Fruit fly (Drosophila melanogaster) whole organism, embryonic: ENCODE measurements around the gene Nup160.

Experiments
- Aef1 ChIP-seq: fragments of 200-800 bp; sonication (Bioruptor generic); IDR thresholded peaks from 3 replicates; pipeline ENCODE4 v1.3.6; 2022; ENCODE audit warnings: missing biosample characterization, missing genetic modification characterization
- Antp ChIP-seq: fragments of 200-800 bp; sonication (Bioruptor generic); optimal IDR thresholded peaks from 3 replicates; lab custom pipeline; 2016; ENCODE audit warnings: missing biosample characterization, missing genetic modification characterization
- CG10321 ChIP-seq: fragments of 200-800 bp; sonication (Bioruptor generic); IDR thresholded peaks from 2 replicates; pipeline ENCODE4 v1.3.6; 2022; ENCODE audit warnings: missing biosample characterization, missing genetic modification characterization
- CG12744 ChIP-seq: fragments of 200-800 bp; sonication (Bioruptor generic); optimal IDR thresholded peaks from 2 replicates; lab custom pipeline; 2016; ENCODE audit warnings: missing biosample characterization, missing genetic modification characterization
- CG14014 ChIP-seq: fragments of 200-800 bp; sonication (Bioruptor generic); IDR thresholded peaks from 2 replicates; pipeline ENCODE4 v1.3.6; 2022; ENCODE audit warnings: missing biosample characterization, missing genetic modification characterization
- CG14050 ChIP-seq: fragments of 200-800 bp; sonication (Bioruptor generic); IDR thresholded peaks from 3 replicates; pipeline ENCODE4 v1.3.6; 2022; ENCODE audit warnings: missing biosample characterization, missing genetic modification characterization
- CG1602 ChIP-seq: fragments of 200-800 bp; sonication (Bioruptor generic); optimal IDR thresholded peaks from 3 replicates; lab custom pipeline; 2016; ENCODE audit warnings: missing biosample characterization, missing genetic modification characterization
- CG16813 ChIP-seq: fragments of 200-800 bp; sonication (Bioruptor generic); IDR thresholded peaks from 3 replicates; pipeline ENCODE4 v1.3.6; 2022; ENCODE audit warnings: missing biosample characterization, missing genetic modification characterization; ENCODE audit not compliant: partially characterized antibody
- CG17568 ChIP-seq: fragments of 200-800 bp; sonication (Bioruptor generic); optimal IDR thresholded peaks from 2 replicates; lab custom pipeline; 2018; ENCODE audit warnings: missing biosample characterization, mild to moderate bottlenecking, missing genetic modification characterization, moderate library complexity
- CG2199 ChIP-seq: fragments of 200-800 bp; sonication (Bioruptor generic); IDR thresholded peaks from 3 replicates; pipeline ENCODE4 v1.3.6; 2022; ENCODE audit warnings: missing biosample characterization, missing genetic modification characterization
- CG2712 ChIP-seq: fragments of 200-800 bp; optimal IDR thresholded peaks from 3 replicates; lab custom pipeline; 2019; ENCODE audit warnings: missing biosample characterization, mild to moderate bottlenecking, missing genetic modification characterization, moderate library complexity
- CG2889 ChIP-seq: fragments of 200-800 bp; sonication (Bioruptor generic); IDR thresholded peaks from 3 replicates; pipeline ENCODE4 v1.3.6; 2022; ENCODE audit warnings: missing biosample characterization, missing genetic modification characterization
- CG32532 ChIP-seq: fragments of 200-800 bp; sonication (Bioruptor generic); IDR thresholded peaks from 2 replicates; pipeline ENCODE4 v1.3.6; 2022; ENCODE audit warnings: missing biosample characterization, missing genetic modification characterization
- CG3838 ChIP-seq: fragments of 200-800 bp; sonication (Bioruptor generic); optimal IDR thresholded peaks from 3 replicates; lab custom pipeline; 2016; ENCODE audit warnings: missing biosample characterization, missing genetic modification characterization
- CG4360 ChIP-seq: fragments of 200-800 bp; sonication (Bioruptor generic); IDR thresholded peaks from 2 replicates; pipeline ENCODE4 v1.3.6; 2022; ENCODE audit warnings: missing biosample characterization, missing genetic modification characterization
- CG7372 ChIP-seq: fragments of 200-800 bp; sonication (Bioruptor generic); IDR thresholded peaks from 2 replicates; pipeline ENCODE4 v1.3.6; 2022; ENCODE audit warnings: missing biosample characterization, missing genetic modification characterization
- CG7745 ChIP-seq: fragments of 200-800 bp; sonication (Bioruptor generic); optimal IDR thresholded peaks from 2 replicates; lab custom pipeline; 2018; ENCODE audit warnings: missing biosample characterization, mild to moderate bottlenecking, missing genetic modification characterization, moderate library complexity
- CG8478 ChIP-seq: fragments of >200 bp; optimal IDR thresholded peaks from 2 replicates; lab custom pipeline; 2018
- CG9609 ChIP-seq: fragments of 200-800 bp; sonication (Bioruptor generic); optimal IDR thresholded peaks from 3 replicates; lab custom pipeline; 2016; ENCODE audit warnings: missing biosample characterization, missing genetic modification characterization
- CTCF ChIP-seq: fragments of 200-800 bp; sonication (Bioruptor generic); optimal IDR thresholded peaks from 2 replicates; lab custom pipeline; 2017; ENCODE audit warnings: missing biosample characterization, mild to moderate bottlenecking, missing genetic modification characterization, moderate library complexity
- Deaf1 ChIP-seq: fragments of 200-800 bp; optimal IDR thresholded peaks from 3 replicates; lab custom pipeline; 2019; ENCODE audit warnings: missing biosample characterization, mild to moderate bottlenecking, missing genetic modification characterization, moderate library complexity
- Ets65A ChIP-seq: fragments of 200-800 bp; sonication (Bioruptor generic); peaks from one replicate; lab custom pipeline; 2016; ENCODE audit warnings: missing biosample characterization, missing genetic modification characterization
- Fer3 ChIP-seq: fragments of 200-800 bp; sonication (Bioruptor generic); optimal IDR thresholded peaks from 2 replicates; lab custom pipeline; 2018; ENCODE audit warnings: missing biosample characterization, mild to moderate bottlenecking, missing genetic modification characterization, moderate library complexity
- HLH3B ChIP-seq: fragments of 200-800 bp; sonication (Bioruptor generic); IDR thresholded peaks from 2 replicates; pipeline ENCODE4 v1.3.6; 2022; ENCODE audit warnings: missing biosample characterization, missing genetic modification characterization
- Hey ChIP-seq: fragments of 200-800 bp; sonication (Bioruptor generic); optimal IDR thresholded peaks from 3 replicates; lab custom pipeline; 2018; ENCODE audit warnings: missing biosample characterization, mild to moderate bottlenecking, missing genetic modification characterization
- Med ChIP-seq: fragments of 200-800 bp; sonication (Bioruptor generic); peaks from one replicate; lab custom pipeline; 2016; ENCODE audit warnings: missing biosample characterization, missing genetic modification characterization, mild to moderate bottlenecking, inconsistent platforms, moderate library complexity
- Mrtf ChIP-seq: fragments of 200-800 bp; sonication (Bioruptor generic); IDR thresholded peaks from 3 replicates; pipeline ENCODE4 v1.3.6; 2022; ENCODE audit warnings: missing biosample characterization, missing genetic modification characterization
- Nf-YA ChIP-seq: fragments of 200-800 bp; sonication (Bioruptor generic); IDR thresholded peaks from 2 replicates; pipeline ENCODE4 v1.3.6; 2022; ENCODE audit warnings: missing biosample characterization, missing genetic modification characterization
- Scr ChIP-seq: fragments of 200-800 bp; sonication (Bioruptor generic); IDR thresholded peaks from 2 replicates; pipeline ENCODE4 v1.3.6; 2022; ENCODE audit warnings: missing biosample characterization, missing genetic modification characterization; ENCODE audit not compliant: partially characterized antibody
- TFAM ChIP-seq: fragments of 200-800 bp; sonication (Bioruptor generic); optimal IDR thresholded peaks from 2 replicates; lab custom pipeline; 2017; ENCODE audit warnings: missing biosample characterization, missing genetic modification characterization, inconsistent platforms
- Usf ChIP-seq: fragments of 200-800 bp; sonication (Bioruptor generic); optimal IDR thresholded peaks from 2 replicates; lab custom pipeline; 2017; ENCODE audit warnings: missing genotype, missing biosample characterization, missing genetic modification characterization
- al ChIP-seq: fragments of 200-800 bp; sonication (Bioruptor generic); IDR thresholded peaks from 2 replicates; pipeline ENCODE4 v1.3.6; 2022; ENCODE audit warnings: missing biosample characterization, missing genetic modification characterization
- ase ChIP-seq: fragments of 200-800 bp; sonication (Bioruptor generic); IDR thresholded peaks from 3 replicates; pipeline ENCODE4 v1.3.6; 2022; ENCODE audit warnings: missing biosample characterization, missing genetic modification characterization
- chinmo ChIP-seq: fragments of 200-800 bp; sonication (Bioruptor generic); IDR thresholded peaks from 4 replicates; pipeline ENCODE4 v1.3.6; 2022; ENCODE audit warnings: missing biosample characterization, missing genetic modification characterization; ENCODE audit not compliant: partially characterized antibody
- cwo ChIP-seq: fragments of 200-800 bp; sonication (Bioruptor generic); optimal IDR thresholded peaks from 3 replicates; lab custom pipeline; 2017; ENCODE audit warnings: missing biosample characterization, missing genetic modification characterization, mild to moderate bottlenecking, moderate library complexity, missing genetic modification reagents
- dan ChIP-seq: fragments of 200-800 bp; sonication (Bioruptor generic); IDR thresholded peaks from 2 replicates; pipeline ENCODE4 v1.3.6; 2022; ENCODE audit warnings: missing biosample characterization, missing genetic modification characterization
- fd3F ChIP-seq: fragments of 200-800 bp; sonication (Bioruptor generic); optimal IDR thresholded peaks from 2 replicates; lab custom pipeline; 2018; ENCODE audit warnings: missing biosample characterization, mild to moderate bottlenecking, missing genetic modification characterization, moderate library complexity
- gcm ChIP-seq: fragments of 200-800 bp; sonication (Bioruptor generic); optimal IDR thresholded peaks from 2 replicates; lab custom pipeline; 2019; ENCODE audit warnings: missing biosample characterization, mild to moderate bottlenecking, missing genetic modification characterization, moderate library complexity
- otp ChIP-seq: fragments of 200-800 bp; sonication (Bioruptor generic); IDR thresholded peaks from 3 replicates; pipeline ENCODE4, ENCODE4 v1.3.6; 2022; ENCODE audit warnings: missing biosample characterization, missing genetic modification characterization
- peb ChIP-seq: fragments of 200-800 bp; sonication (Bioruptor generic); IDR thresholded peaks from 2 replicates; pipeline ENCODE4 v1.3.6; 2022; ENCODE audit warnings: missing biosample characterization, missing genetic modification characterization
- phol ChIP-seq: fragments of 200-800 bp; sonication (Bioruptor generic); optimal IDR thresholded peaks from 3 replicates; lab custom pipeline; 2018; ENCODE audit warnings: missing biosample characterization, mild to moderate bottlenecking, missing genetic modification characterization, moderate library complexity
- ranshi ChIP-seq: fragments of 200-800 bp; sonication (Bioruptor generic); IDR thresholded peaks from 2 replicates; pipeline ENCODE4 v1.3.6; 2022; ENCODE audit warnings: missing biosample characterization, missing genetic modification characterization
- rib ChIP-seq: fragments of 200-800 bp; sonication (Bioruptor generic); IDR thresholded peaks from 2 replicates; pipeline ENCODE4 v1.3.6; 2022; ENCODE audit warnings: missing biosample characterization, missing genetic modification characterization
- scrt ChIP-seq: fragments of 200-800 bp; sonication (Bioruptor generic); optimal IDR thresholded peaks from 2 replicates; lab custom pipeline; 2018; ENCODE audit warnings: missing biosample characterization, mild to moderate bottlenecking, missing genetic modification characterization, moderate library complexity
- tup ChIP-seq: fragments of 200-800 bp; sonication (Bioruptor generic); optimal IDR thresholded peaks from 2 replicates; lab custom pipeline; 2016; ENCODE audit warnings: missing biosample characterization, mild to moderate bottlenecking, missing genetic modification characterization, moderate library complexity
- wdn ChIP-seq: fragments of 200-800 bp; sonication (Bioruptor generic); IDR thresholded peaks from 2 replicates; pipeline ENCODE4 v1.3.6; 2022; ENCODE audit warnings: missing biosample characterization, missing genetic modification characterization
- zfh1 ChIP-seq: fragments of 200-800 bp; sonication (Bioruptor generic); IDR thresholded peaks from 3 replicates; pipeline ENCODE4 v1.3.6; 2022; ENCODE audit warnings: missing biosample characterization, missing genetic modification characterization

The Nup160 gene

dm6 chr2L:11136093-11136492 lies 12.5 kb downstream of the Nup160 start, which contains the start of gene hgo:
Gene hgo (plus strand): TSS chr2L:11136393.
- TF ChIP-seq chinmo (GFP tag; lab: Robert Waterston, UW) (peak; percentile 34; the same call in 1 of the 4 replicates), Ets65A (peak; percentile 40), CG14050 (GFP tag; lab: Robert Waterston, UW) (no peak), CG2199 (GFP tag; lab: Robert Waterston, UW) (peak; percentile 52; the same call in 1 of the 3 replicates)

dm6 chr2L:11145317-11145716 lies 21.7 kb downstream of the Nup160 start, which contains the start of gene CG31867:
Gene CG31867 (minus strand): TSS chr2L:11145417.
- TF ChIP-seq CG2712 = no peak
- no peak for TF ChIP-seq CG3838
- no peak for TF ChIP-seq CTCF (GFP tag; lab: Kevin White, UChicago)
- no peak for TF ChIP-seq Mrtf (GFP tag; lab: Robert Waterston, UW)
- no peak for TF ChIP-seq TFAM (GFP tag; lab: Kevin White, UChicago)

dm6 chr2L:11148969-11149368 lies 25.4 kb downstream of the Nup160 start, which contains the start of gene Gyc32E:
Gene Gyc32E (minus strand): TSS chr2L:11149101.
- no peak for TF ChIP-seq zfh1 (GFP tag; lab: Robert Waterston, UW)
- TF ChIP-seq Antp = no peak
- no peak for TF ChIP-seq CG7372 (GFP tag; lab: Robert Waterston, UW)
- no peak for TF ChIP-seq HLH3B (GFP tag; lab: Robert Waterston, UW)
- no peak for TF ChIP-seq CG32532
- TF ChIP-seq phol (tag; lab: Kevin White, UChicago) = no peak
- no peak for TF ChIP-seq wdn (GFP tag; lab: Robert Waterston, UW)
- peak; percentile 54 for TF ChIP-seq scrt (GFP tag; lab: Kevin White, UChicago)
- TF ChIP-seq fd3F (GFP tag; lab: Kevin White, UChicago) = no peak
- TF ChIP-seq CG16813 (GFP tag; lab: Robert Waterston, UW) = no peak
- TF ChIP-seq CG4360 (GFP tag; lab: Robert Waterston, UW) = no peak
- no peak for TF ChIP-seq CG1602 (GFP tag; lab: Kevin White, UChicago)
- TF ChIP-seq tup (GFP tag; lab: Kevin White, UChicago) = no peak
- TF ChIP-seq cwo (GFP tag; lab: Kevin White, UChicago) = no peak
- peak; percentile 84 for TF ChIP-seq Deaf1

- TF ChIP-seq CG17568 (GFP tag; lab: Kevin White, UChicago) = no peak
- TF ChIP-seq Usf (GFP tag; lab: Kevin White, UChicago) = peak; percentile 12
- peak; percentile 6 for TF ChIP-seq CG1602 (GFP tag; lab: Kevin White, UChicago)
- no peak for TF ChIP-seq Scr (GFP tag; lab: Robert Waterston, UW)
- TF ChIP-seq CG7745 = no peak
- no peak for TF ChIP-seq CG12744 (GFP tag; lab: Kevin White, UChicago)
- TF ChIP-seq ranshi = peak; percentile 30; the same call in 1 of the 2 replicates
- no peak for TF ChIP-seq Fer3 (tag; lab: Kevin White, UChicago)
- TF ChIP-seq gcm (GFP tag; lab: Kevin White, UChicago) = no peak
- no peak for TF ChIP-seq peb
- peak; percentile 43; the same call in 2 of the 3 replicates for TF ChIP-seq Aef1 (GFP tag; lab: Robert Waterston, UW)
- TF ChIP-seq rib (GFP tag; lab: Robert Waterston, UW) = no peak
- TF ChIP-seq Hey (tag; lab: Kevin White, UChicago) = no peak
- no peak for TF ChIP-seq CG8478
- 0 out of 2 replicates have a peak, but pooled peaks have one; percentile 31 for TF ChIP-seq CG14014 (GFP tag; lab: Robert Waterston, UW)
- no peak for TF ChIP-seq CG9609 (GFP tag; lab: Kevin White, UChicago)
- TF ChIP-seq otp (GFP tag; lab: Robert Waterston, UW) = no peak
- 0 out of 2 replicates have a peak, but pooled peaks have one; percentile 12 for TF ChIP-seq CG10321 (GFP tag; lab: Robert Waterston, UW)
- peak; percentile 63 for TF ChIP-seq Med (GFP tag; lab: Kevin White, UChicago)
- TF ChIP-seq dan (GFP tag; lab: Robert Waterston, UW) = no peak
- no peak for TF ChIP-seq CG2889
- 0 out of 3 replicates have a peak, but pooled peaks have one; percentile 26 for TF ChIP-seq ase (GFP tag; lab: Robert Waterston, UW)
- no peak for TF ChIP-seq Nf-YA (GFP tag; lab: Robert Waterston, UW)
- TF ChIP-seq al (GFP tag; lab: Robert Waterston, UW) = no peak
Measured at dm6 chr2L:11155166-11155958, 31.8 kb downstream of the Nup160 start, which contains the start of gene CG6287. Gene CG6287 (minus strand): TSS chr2L:11155721.
